Worm (Caenorhabditis elegans) whole organism, mixed stage, embryonic: ENCODE measurements around the gene srw-11.
"Not testable (repeated sequence)": the region's sequence is repeated elsewhere in the genome, so short reads cannot be mapped to it uniquely, and the experiment has no call there.

Experiments used
- M03D4.4 ChIP-seq: sonication (generic microtip); optimal IDR thresholded peaks from 2 replicates; lab custom pipeline; 2017; ENCODE audit warnings: mild to moderate bottlenecking, missing genetic modification characterization, missing compliant biosample characterization
- bed-3 ChIP-seq: fragments of 200-800 bp; sonication (Bioruptor generic); optimal IDR thresholded peaks from 3 replicates; lab custom pipeline; 2018; ENCODE audit warnings: mild to moderate bottlenecking, missing genetic modification characterization, moderate library complexity, missing compliant biosample characterization
- blmp-1 ChIP-seq: fragments of 150-350 bp; optimal IDR thresholded peaks from 2 replicates; lab custom pipeline; 2014; ENCODE audit warnings: missing biosample characterization, missing genetic modification characterization
- ceh-39 ChIP-seq: fragments of 150-350 bp; optimal IDR thresholded peaks from 2 replicates; lab custom pipeline; 2014; ENCODE audit warnings: missing biosample characterization, missing genetic modification characterization
- ceh-83 ChIP-seq: fragments of 200-800 bp; sonication (Bioruptor generic); optimal IDR thresholded peaks from 2 replicates; lab custom pipeline; 2018; ENCODE audit warnings: mild to moderate bottlenecking, missing genetic modification characterization, missing compliant biosample characterization
- ces-1 ChIP-seq: fragments of 150-350 bp; optimal IDR thresholded peaks from 2 replicates; lab custom pipeline; 2014; ENCODE audit warnings: missing biosample characterization, missing genetic modification reagents, missing genetic modification characterization
- cnd-1 ChIP-seq: fragments of 200-800 bp; sonication (Bioruptor generic); optimal IDR thresholded peaks from 2 replicates; lab custom pipeline; 2018; ENCODE audit warnings: mild to moderate bottlenecking, missing genetic modification characterization, missing compliant biosample characterization
- drap-1 ChIP-seq: fragments of 200-800 bp; sonication (Bioruptor generic); optimal IDR thresholded peaks from 3 replicates; lab custom pipeline; 2018; ENCODE audit warnings: mild to moderate bottlenecking, missing genetic modification characterization, missing compliant biosample characterization
- elt-3 ChIP-seq: fragments of 150-350 bp; optimal IDR thresholded peaks from 2 replicates; lab custom pipeline; 2014; ENCODE audit warnings: missing biosample characterization, missing genetic modification characterization
- flh-1 ChIP-seq: fragments of 200-800 bp; sonication (Bioruptor generic); optimal IDR thresholded peaks from 2 replicates; lab custom pipeline; 2018; ENCODE audit warnings: mild to moderate bottlenecking, missing genetic modification characterization, moderate library complexity, missing compliant biosample characterization
- hlh-1 ChIP-seq: fragments of 150-350 bp; optimal IDR thresholded peaks from 2 replicates; lab custom pipeline; 2014; ENCODE audit warnings: missing biosample characterization, missing genetic modification reagents, missing genetic modification characterization
- lin-32 ChIP-seq: fragments of 200-800 bp; sonication (Bioruptor generic); optimal IDR thresholded peaks from 2 replicates; lab custom pipeline; 2018; ENCODE audit warnings: mild to moderate bottlenecking, missing genetic modification characterization, missing compliant biosample characterization
- lsy-2 ChIP-seq: fragments of 150-350 bp; optimal IDR thresholded peaks from 2 replicates; lab custom pipeline; 2014; ENCODE audit warnings: missing biosample characterization, missing genetic modification characterization
- mab-5 ChIP-seq: fragments of 150-350 bp; optimal IDR thresholded peaks from 2 replicates; lab custom pipeline; 2014; ENCODE audit warnings: missing biosample characterization, missing genetic modification characterization
- mep-1 ChIP-seq: fragments of 150-350 bp; optimal IDR thresholded peaks from 2 replicates; lab custom pipeline; 2017; ENCODE audit warnings: missing biosample characterization, missing genetic modification reagents, missing genetic modification characterization, inconsistent platforms
- mls-2 ChIP-seq: sonication (generic microtip); optimal IDR thresholded peaks from 2 replicates; lab custom pipeline; 2016; ENCODE audit warnings: mild to moderate bottlenecking, missing genetic modification characterization, moderate library complexity, missing compliant biosample characterization
- nhr-12 ChIP-seq: fragments of 150-350 bp; optimal IDR thresholded peaks from 2 replicates; lab custom pipeline; 2014; ENCODE audit warnings: missing biosample characterization, missing genetic modification characterization
- nhr-2 ChIP-seq: fragments of 150-350 bp; optimal IDR thresholded peaks from 2 replicates; lab custom pipeline; 2014; ENCODE audit warnings: missing biosample characterization, missing genetic modification characterization
- nhr-28 ChIP-seq: fragments of 150-350 bp; optimal IDR thresholded peaks from 2 replicates; lab custom pipeline; 2014; ENCODE audit warnings: missing biosample characterization, missing genetic modification characterization
- nhr-76 ChIP-seq: sonication (generic microtip); optimal IDR thresholded peaks from 2 replicates; lab custom pipeline; 2017; ENCODE audit warnings: missing biosample characterization, missing genetic modification characterization
- pha-4 ChIP-seq: fragments of 150-350 bp; optimal IDR thresholded peaks from 2 replicates; lab custom pipeline; 2018; ENCODE audit warnings: missing biosample characterization, missing genetic modification reagents, missing genetic modification characterization
- sem-2 ChIP-seq: fragments of 200-800 bp; sonication (Bioruptor generic); optimal IDR thresholded peaks from 2 replicates; lab custom pipeline; 2018; ENCODE audit warnings: mild to moderate bottlenecking, missing genetic modification characterization, missing compliant biosample characterization
- snpc-4 ChIP-seq: fragments of 150-350 bp; optimal IDR thresholded peaks from 2 replicates; lab custom pipeline; 2014; ENCODE audit warnings: missing biosample characterization, missing genetic modification characterization
- sptf-1 ChIP-seq: sonication (generic microtip); optimal IDR thresholded peaks from 2 replicates; lab custom pipeline; 2017; ENCODE audit warnings: mild to moderate bottlenecking, missing genetic modification characterization, moderate library complexity, missing compliant biosample characterization
- tbx-8 ChIP-seq: fragments of 200-800 bp; sonication (Bioruptor generic); optimal IDR thresholded peaks from 2 replicates; lab custom pipeline; 2018; ENCODE audit warnings: mild to moderate bottlenecking, missing genetic modification characterization, moderate library complexity, missing compliant biosample characterization
- unc-120 ChIP-seq: sonication (generic microtip); optimal IDR thresholded peaks from 2 replicates; lab custom pipeline; 2017; ENCODE audit warnings: missing genetic modification characterization, missing compliant biosample characterization; ENCODE audit not compliant: poor library complexity, severe bottlenecking
- unc-39 ChIP-seq: fragments of 150-350 bp; optimal IDR thresholded peaks from 2 replicates; lab custom pipeline; 2014; ENCODE audit warnings: missing biosample characterization, missing genetic modification characterization
- zip-8 ChIP-seq: fragments of 150-350 bp; optimal IDR thresholded peaks from 2 replicates; lab custom pipeline; 2014; ENCODE audit warnings: missing biosample characterization, missing genetic modification characterization
- ztf-11 ChIP-seq: fragments of 150-350 bp; optimal IDR thresholded peaks from 2 replicates; lab custom pipeline; 2014; ENCODE audit warnings: missing biosample characterization, missing genetic modification characterization

The srw-11 gene

DNA sequence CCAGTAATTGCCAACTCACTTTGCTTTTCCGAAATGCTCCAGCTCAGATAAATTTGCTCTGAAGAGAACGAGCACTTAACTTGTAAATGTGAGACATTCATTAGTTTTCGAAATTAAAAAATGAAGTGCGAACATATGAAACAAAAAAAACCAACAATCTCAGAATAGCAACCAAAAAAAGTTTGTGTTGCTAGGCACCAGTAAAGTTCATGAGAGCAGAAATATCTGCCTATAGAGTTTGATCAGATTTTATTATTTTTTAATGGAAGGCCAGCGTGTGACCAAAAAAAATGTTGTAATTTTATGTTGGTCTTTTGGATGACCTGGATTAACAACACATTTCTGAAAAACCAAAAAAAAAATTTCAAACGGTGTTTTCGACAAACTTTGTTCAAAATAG is 24.0 kb upstream of the srw-11 start, which contains the start of gene M01B2.12:
Gene M01B2.12, minus strand, starts transcription at position 101 of the 400 bp plus-strand sequence.
- TF ChIP-seq nhr-28 (no peak), mep-1 (no peak), hlh-1 (tag; lab: Kevin White, UChicago) (no peak), sem-2 (no peak), flh-1 (no peak), nhr-76 (no peak), drap-1 (no peak), ceh-39 (tag; lab: Kevin White, UChicago) (no peak), mab-5 (no peak), bed-3 (no peak), M03D4.4 (tag; lab: Kevin White, UChicago) (no peak), mls-2 (tag; lab: Kevin White, UChicago) (no peak), tbx-8 (GFP tag; lab: Kevin White, UChicago) (no peak)

DNA sequence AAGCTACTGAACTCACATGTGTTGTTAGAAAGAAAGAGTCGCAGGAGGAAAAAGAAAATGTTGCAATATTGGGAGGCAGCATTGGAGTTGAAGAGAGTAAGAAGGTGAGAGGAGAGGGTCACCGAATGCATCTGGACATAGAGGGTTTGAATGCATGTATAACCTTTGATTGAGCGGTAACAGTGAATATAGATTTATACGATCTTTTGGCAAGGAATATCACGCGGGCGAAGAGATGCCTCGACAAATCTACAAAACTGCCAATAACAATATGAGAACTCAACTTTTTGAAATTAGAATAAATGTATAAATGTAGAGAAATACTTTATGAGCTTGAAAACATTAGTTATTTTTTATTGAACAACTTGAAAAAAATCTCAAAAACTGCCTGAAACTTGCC is 22.2 kb upstream of the srw-11 start, which contains the start of gene M01B2.10:
Gene M01B2.10, minus strand, starts transcription at position 101 of the 400 bp plus-strand sequence.
- TF ChIP-seq mab-5; lin-32 (GFP tag; lab: Kevin White, UChicago); zip-8 (tag; lab: Kevin White, UChicago): not testable (repeated sequence)

DNA sequence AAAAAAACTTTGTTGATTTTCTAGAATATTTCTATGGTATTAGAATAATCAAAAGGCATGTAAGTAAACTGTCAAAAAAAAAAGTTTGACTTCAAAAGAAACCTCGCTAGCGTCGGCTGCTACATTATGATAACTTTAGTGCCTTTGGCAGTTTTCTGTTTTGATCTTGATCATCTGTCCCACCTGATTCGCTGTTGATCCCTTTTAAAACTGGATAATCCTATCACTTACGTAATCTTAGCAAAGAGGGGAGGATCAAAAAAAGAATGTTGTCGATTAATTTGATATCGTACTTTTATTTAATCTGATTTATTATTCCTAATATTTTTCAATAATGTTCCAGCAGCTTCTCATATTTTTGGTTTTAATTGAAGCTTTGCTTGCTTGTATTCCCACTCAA is 19.8 kb upstream of the srw-11 start, which contains the start of gene M01B2.8:
Gene M01B2.8, plus strand, starts transcription at position 301 of the 400 bp plus-strand sequence.
- TF ChIP-seq cnd-1 (tag; lab: Kevin White, UChicago) (no peak), zip-8 (tag; lab: Kevin White, UChicago) (no peak), unc-39 (no peak), bed-3 (no peak), sptf-1 (tag; lab: Kevin White, UChicago) (no peak)

DNA sequence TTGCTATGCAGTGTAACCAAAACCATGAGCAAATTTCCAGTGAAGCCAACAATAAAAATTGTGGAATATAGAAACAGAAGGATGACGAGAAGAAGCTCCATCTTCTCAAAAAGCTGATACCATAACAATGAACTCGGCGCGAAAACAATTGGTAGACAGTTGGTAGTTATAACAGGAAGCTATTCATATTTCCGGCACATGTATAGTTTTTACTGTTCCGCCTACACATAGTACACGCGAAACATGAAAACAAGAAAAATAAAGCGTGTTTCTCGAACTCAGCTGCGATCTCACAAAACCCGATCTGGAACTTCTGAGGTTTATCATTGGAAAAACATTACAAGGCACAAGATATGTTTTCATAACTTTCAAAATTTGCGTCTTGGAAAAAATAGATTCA is 18.9 kb upstream of the srw-11 start, which contains the start of gene srsx-37:
Gene srsx-37, minus strand, starts transcription at position 101 of the 400 bp plus-strand sequence.
- TF ChIP-seq ceh-39 (tag; lab: Kevin White, UChicago) (no peak), mls-2 (tag; lab: Kevin White, UChicago) (no peak), lsy-2 (tag; lab: Kevin White, UChicago) (no peak), elt-3 (tag; lab: Kevin White, UChicago) (no peak), bed-3 (no peak), nhr-2 (no peak), unc-120 (no peak), nhr-28 (no peak), ces-1 (GFP tag; lab: Kevin White, UChicago) (no peak), blmp-1 (tag; lab: Kevin White, UChicago) (no peak), sptf-1 (tag; lab: Kevin White, UChicago) (no peak), mep-1 (no peak), hlh-1 (tag; lab: Kevin White, UChicago) (no peak), M03D4.4 (tag; lab: Kevin White, UChicago) (no peak), ceh-83 (GFP tag; lab: Kevin White, UChicago) (no peak), snpc-4 (tag; lab: Kevin White, UChicago) (no peak), pha-4 (no peak)

ce11 chrV:15256669-15257068 is 16.6 kb upstream of the srw-11 start, which contains the start of gene srsx-39:
srsx-39 (minus strand) TSS chrV:15256769.
- TF ChIP-seq tbx-8 (GFP tag; lab: Kevin White, UChicago); M03D4.4 (tag; lab: Kevin White, UChicago); unc-120: not testable (repeated sequence)
- TF ChIP-seq, all 35 proteins: peak for 0; not testable (repeated sequence) for 35

- no peak for TF ChIP-seq nhr-2
- no peak for TF ChIP-seq lin-32 (GFP tag; lab: Kevin White, UChicago)
These were observed 13.4 kb upstream of the srw-11 start, which contains the start of gene srbc-75 for ce11 chrV:15253529-15253928. srbc-75 (plus strand) TSS chrV:15253829.

- TF ChIP-seq mep-1 (no peak), nhr-12 (tag; lab: Kevin White, UChicago) (no peak), sptf-1 (tag; lab: Kevin White, UChicago) (no peak), unc-39 (no peak), bed-3 (no peak), drap-1 (no peak), unc-120 (no peak), mab-5 (no peak), ztf-11 (tag; lab: Kevin White, UChicago) (no peak), nhr-2 (no peak)
- TF ChIP-seq, all 35 proteins: peak for 0
These were observed 12.0 kb upstream of the srw-11 start, which contains the start of gene srbc-76 for ce11 chrV:15252082-15252481. srbc-76 (plus strand) TSS chrV:15252382.
